Fruit fly (Drosophila melanogaster) whole organism: ENCODE measurements around the gene Ns4.

ENCODE experiments used
- CG8478 ChIP-seq: fragments of >200 bp; optimal IDR thresholded peaks from 2 replicates; lab custom pipeline; 2018; ENCODE audit warnings: inconsistent platforms
- Dll ChIP-seq: fragments of >200 bp; optimal IDR thresholded peaks from 2 replicates; lab custom pipeline; 2017
- EcR ChIP-seq, 2 experiments: fragments of >200 bp; optimal IDR thresholded peaks; 2 replicates each; lab custom pipeline; 2017; ENCODE audit warnings: missing biosample characterization in 2 of 2, missing genetic modification characterization in 2 of 2, missing genetic modification reagents in 2 of 2
- pan ChIP-seq: fragments of >200 bp; optimal IDR thresholded peaks from 2 replicates; lab custom pipeline; 2017
- psq ChIP-seq: fragments of >200 bp; optimal IDR thresholded peaks from 2 replicates; lab custom pipeline; 2017
- usp ChIP-seq: fragments of >200 bp; optimal IDR thresholded peaks from 2 replicates; lab custom pipeline; 2017; ENCODE audit warnings: missing biosample characterization, missing genetic modification characterization, mixed read lengths

Ns4 gene

DNA sequence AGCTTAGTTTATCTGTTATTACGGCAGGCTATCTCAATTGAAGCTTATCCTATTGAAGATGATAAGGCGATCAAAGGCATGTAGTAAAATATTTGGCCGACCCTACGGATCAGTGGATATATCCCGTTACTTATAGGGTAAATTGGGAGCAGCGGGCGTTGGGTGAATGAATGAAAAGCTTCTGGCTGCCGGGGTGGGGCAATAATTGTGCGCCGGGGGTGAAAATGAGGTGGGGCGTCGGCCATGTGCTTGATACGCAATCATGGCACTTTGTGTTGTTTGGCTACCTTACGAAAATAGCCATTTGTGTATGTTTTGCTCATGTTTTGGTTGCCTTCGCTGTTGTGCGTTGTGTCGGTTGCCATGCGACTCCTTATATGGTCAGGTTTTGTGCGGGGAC is 49.5 kb downstream of the Ns4 start:
- no peak for TF ChIP-seq CG8478
- no peak for TF ChIP-seq Dll
- TF ChIP-seq pan, result no peak
- TF ChIP-seq usp (GFP tag; lab: Kevin White, UChicago), result no peak
- TF ChIP-seq EcR (GFP tag; optimal IDR thresholded peaks at IDR 0.05; lab: Kevin White, UChicago), result no peak
- TF ChIP-seq psq (lab: Kevin White, UChicago), result no peak

DNA sequence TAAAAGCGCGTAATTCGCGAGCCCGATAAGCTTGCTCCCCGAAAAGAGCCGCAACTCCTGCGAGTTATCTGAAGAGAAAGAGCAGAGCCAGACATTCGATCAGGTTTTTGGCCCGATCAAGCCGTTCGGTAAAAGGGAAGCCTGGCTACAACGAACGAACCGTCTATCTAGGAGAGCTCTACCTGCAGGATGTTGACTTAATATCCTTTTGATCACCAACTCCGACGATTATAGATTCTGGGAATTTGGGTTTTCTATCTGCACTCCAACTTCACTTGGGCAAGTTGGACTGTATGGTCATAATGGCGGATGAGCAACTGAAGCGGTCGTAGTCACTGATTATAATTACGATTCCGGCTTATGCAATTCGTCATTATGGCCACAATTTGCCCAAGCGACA is 49.9 kb downstream of the Ns4 start:
- TF ChIP-seq Dll (no peak), CG8478 (no peak)

DNA sequence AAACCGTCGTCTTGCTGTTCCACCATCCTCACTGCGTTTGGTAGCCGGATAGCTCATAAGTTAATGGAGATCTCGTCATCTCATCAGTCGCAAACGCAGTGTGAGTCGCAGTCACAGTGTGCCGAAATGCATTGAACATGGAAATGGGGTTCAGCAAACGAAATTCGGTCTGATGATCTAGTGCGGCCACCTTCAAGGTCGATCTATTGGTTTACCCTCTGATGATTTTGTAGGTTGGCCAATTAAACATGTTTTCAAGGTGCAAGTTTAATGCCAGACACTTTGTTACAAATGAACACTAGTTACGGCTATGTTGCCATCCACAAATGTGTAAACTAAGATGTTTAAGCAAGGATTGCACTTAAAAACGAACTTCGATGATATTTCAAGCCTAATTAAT is 50.6 kb downstream of the Ns4 start:
- TF ChIP-seq usp (GFP tag; lab: Kevin White, UChicago) (no peak), psq (lab: Kevin White, UChicago) (no peak), pan (no peak), CG8478 (no peak), EcR (GFP tag; optimal IDR thresholded peaks at IDR 0.05; lab: Kevin White, UChicago) (no peak), Dll (no peak)

dm6 chr2L:20803733-20804164 is 51.5 kb downstream of the Ns4 start:
- no peak for TF ChIP-seq psq (lab: Kevin White, UChicago)
